Worm (Caenorhabditis elegans): ENCODE results near the gene M01H9.3.

Gene M01H9.3

DNA sequence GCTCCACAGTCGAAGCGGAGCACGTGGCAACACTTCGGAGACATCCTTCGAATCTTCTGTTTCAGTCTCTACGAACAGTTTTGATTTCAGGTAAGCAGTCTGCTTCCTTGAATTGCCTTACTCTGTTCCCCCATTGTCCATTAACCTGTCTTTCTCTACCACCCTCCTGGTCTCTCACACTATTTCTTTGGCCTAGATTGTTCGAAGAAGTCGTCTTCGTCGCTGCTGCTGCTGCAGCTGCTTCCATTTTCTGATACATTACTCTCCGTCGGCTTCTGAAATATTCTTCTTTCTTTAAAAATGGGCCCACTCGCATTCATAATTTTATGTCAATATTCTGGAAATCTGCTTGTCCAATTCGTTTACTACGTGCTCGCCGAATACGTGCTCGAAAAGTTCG lies 25.3 kb downstream of the M01H9.3 start, which contains the start of gene R08C7.1:
R08C7.1 (plus strand) TSS at position 301 of the 400 bp plus-strand sequence.
- TF ChIP-seq zag-1 (tag; optimal IDR thresholded peaks at IDR 0.05), result no peak
- TF ChIP-seq nhr-28 (tag; optimal IDR thresholded peaks at IDR 0.05), result no peak
- no peak for TF ChIP-seq jun-1 (tag; optimal IDR thresholded peaks at IDR 0.05)
- no peak for TF ChIP-seq egl-5 (tag; optimal IDR thresholded peaks at IDR 0.05)
- no peak for TF ChIP-seq eor-1 (tag; optimal IDR thresholded peaks at IDR 0.05)
- TF ChIP-seq nhr-23 (tag; optimal IDR thresholded peaks at IDR 0.05), result peak; percentile 6
- no peak for TF ChIP-seq nhr-77 (tag; optimal IDR thresholded peaks at IDR 0.05)

ce11 chrIV:4449843-4450242 lies 27.0 kb downstream of the M01H9.3 start:
- TF ChIP-seq elt-2 (tag; optimal IDR thresholded peaks at IDR 0.05) (peak; percentile 86), lsy-12 (tag; optimal IDR thresholded peaks at IDR 0.05) (no peak), egl-27 (tag; optimal IDR thresholded peaks at IDR 0.05) (no peak), lin-15B (tag; optimal IDR thresholded peaks at IDR 0.05) (no peak), pha-4 (tag; optimal IDR thresholded peaks at IDR 0.05) (peak; percentile 38), ZK546.5 (tag; optimal IDR thresholded peaks at IDR 0.05) (no peak), nhr-23 (tag; optimal IDR thresholded peaks at IDR 0.05) (peak; percentile 5), elt-1 (tag; optimal IDR thresholded peaks at IDR 0.05) (no peak), ama-1 (optimal IDR thresholded peaks at IDR 0.05) (peak; percentile 13), nhr-43 (tag; optimal IDR thresholded peaks at IDR 0.05; ENCODE audit: poor library complexity, severe bottlenecking) (peak; percentile 57), fkh-2 (tag; optimal IDR thresholded peaks at IDR 0.05) (no peak), ceh-16 (tag; optimal IDR thresholded peaks at IDR 0.05) (no peak), nhr-25 (tag; optimal IDR thresholded peaks at IDR 0.05) (no peak), pqm-1 (tag; optimal IDR thresholded peaks at IDR 0.05) (peak; percentile 88)

- TF ChIP-seq nhr-237 (tag; optimal IDR thresholded peaks at IDR 0.05) (no peak), fkh-10 (GFP tag; optimal IDR thresholded peaks at IDR 0.05) (no peak), eor-1 (tag; optimal IDR thresholded peaks at IDR 0.05) (no peak)
Observed at ce11 chrIV:4449439-4449838, 27.4 kb downstream of the M01H9.3 start, which contains the start of gene R08C7.12. Gene R08C7.12, plus strand, starts transcription at chrIV:4449739.

DNA sequence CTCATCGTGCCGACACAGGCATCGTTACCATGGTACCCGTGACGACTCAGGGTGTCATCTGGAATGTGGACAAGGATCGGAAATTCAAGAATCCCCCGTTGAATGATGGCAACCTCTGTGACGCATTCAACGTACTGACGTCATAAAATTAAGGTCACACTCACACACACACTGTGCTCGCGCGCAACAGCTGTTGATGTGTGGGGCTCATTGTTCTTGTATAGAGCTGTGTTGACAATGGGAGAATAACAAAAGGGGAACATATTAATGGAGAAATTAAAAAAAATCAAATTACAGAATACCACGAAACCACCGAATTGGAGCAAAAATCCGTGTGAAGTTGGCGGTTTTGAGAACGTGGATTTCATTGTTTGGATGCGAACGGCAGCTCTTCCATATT lies 28.5 kb downstream of the M01H9.3 start:
- TF ChIP-seq nhr-237 (tag; optimal IDR thresholded peaks at IDR 0.05), result no peak
- no peak for TF ChIP-seq elt-1 (tag; optimal IDR thresholded peaks at IDR 0.05)
- TF ChIP-seq pha-4 (tag; optimal IDR thresholded peaks at IDR 0.05), result peak; percentile 8
- TF ChIP-seq R02D3.7 (tag; optimal IDR thresholded peaks at IDR 0.05), result no peak
- no peak for TF ChIP-seq hmg-11 (tag; optimal IDR thresholded peaks at IDR 0.05)
- TF ChIP-seq lsy-12 (tag; optimal IDR thresholded peaks at IDR 0.05), result no peak
- TF ChIP-seq pqm-1 (tag; optimal IDR thresholded peaks at IDR 0.05), result no peak
- no peak for TF ChIP-seq skn-1 (tag; optimal IDR thresholded peaks at IDR 0.05)

DNA sequence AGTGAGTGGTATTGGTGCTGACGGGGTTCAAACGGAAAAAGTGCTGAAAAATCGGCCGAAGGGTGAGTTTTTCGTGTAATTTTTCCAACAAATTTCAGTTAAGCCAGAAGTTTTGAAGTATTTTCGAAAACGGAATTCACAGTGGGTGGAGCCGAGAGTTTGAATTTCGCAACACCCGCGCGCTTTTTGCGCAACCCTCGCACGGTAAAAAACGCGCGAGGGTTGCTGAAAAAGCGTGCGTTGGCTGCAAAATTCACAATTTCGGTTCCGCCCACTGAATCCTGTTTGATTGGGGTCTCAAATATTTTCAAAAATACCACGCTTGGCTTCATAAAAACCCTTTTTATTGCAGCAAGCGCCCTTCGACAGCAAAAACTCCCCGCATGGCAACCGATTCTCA lies 29.5 kb downstream of the M01H9.3 start:
- TF ChIP-seq nfya-1 (tag; optimal IDR thresholded peaks at IDR 0.05; ENCODE audit: insufficient read depth) (no peak), nhr-28 (tag; optimal IDR thresholded peaks at IDR 0.05) (no peak), fkh-10 (GFP tag; optimal IDR thresholded peaks at IDR 0.05) (no peak), lin-15B (tag; optimal IDR thresholded peaks at IDR 0.05) (no peak), nhr-237 (tag; optimal IDR thresholded peaks at IDR 0.05) (no peak)

DNA sequence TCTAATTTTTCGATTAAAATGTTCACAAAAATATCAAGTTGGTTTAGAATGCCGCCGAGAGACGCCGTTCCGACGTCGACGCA lies 29.7 kb downstream of the M01H9.3 start, which contains the start of gene chat-1:
chat-1 (plus strand) TSS at position 48 of the 83 bp plus-strand sequence.
- TF ChIP-seq elt-2 (tag; optimal IDR thresholded peaks at IDR 0.05), result no peak
- TF ChIP-seq R02D3.7 (tag; optimal IDR thresholded peaks at IDR 0.05), result no peak
- no peak for TF ChIP-seq ama-1 (optimal IDR thresholded peaks at IDR 0.05)
- TF ChIP-seq mml-1 (tag; optimal IDR thresholded peaks at IDR 0.05), result no peak
- TF ChIP-seq pqm-1 (tag; optimal IDR thresholded peaks at IDR 0.05), result no peak
- TF ChIP-seq nhr-76 (tag; optimal IDR thresholded peaks at IDR 0.05), result no peak
- no peak for TF ChIP-seq lsy-12 (tag; optimal IDR thresholded peaks at IDR 0.05)
- TF ChIP-seq nhr-237 (tag; optimal IDR thresholded peaks at IDR 0.05), result no peak
- TF ChIP-seq nhr-28 (tag; optimal IDR thresholded peaks at IDR 0.05), result no peak
- no peak for TF ChIP-seq jun-1 (tag; optimal IDR thresholded peaks at IDR 0.05)

- no peak for TF ChIP-seq elt-1 (tag; optimal IDR thresholded peaks at IDR 0.05)
- no peak for TF ChIP-seq ceh-9 (tag; optimal IDR thresholded peaks at IDR 0.05)
- no peak for TF ChIP-seq egl-27 (tag; optimal IDR thresholded peaks at IDR 0.05)
- no peak for TF ChIP-seq lin-39 (tag; optimal IDR thresholded peaks at IDR 0.05)
- no peak for TF ChIP-seq unc-62 (GFP tag; optimal IDR thresholded peaks at IDR 0.05)
- no peak for TF ChIP-seq nhr-12 (tag; optimal IDR thresholded peaks at IDR 0.05)
- no peak for TF ChIP-seq fkh-2 (tag; optimal IDR thresholded peaks at IDR 0.05)
- no peak for TF ChIP-seq nhr-77 (tag; optimal IDR thresholded peaks at IDR 0.05)
- no peak for TF ChIP-seq daf-12 (tag; optimal IDR thresholded peaks at IDR 0.05)
- TF ChIP-seq mdl-1 (tag; optimal IDR thresholded peaks at IDR 0.05), result no peak
- peak; percentile 42 for TF ChIP-seq R02D3.7 (tag; optimal IDR thresholded peaks at IDR 0.05)
- TF ChIP-seq tbx-2 (tag; optimal IDR thresholded peaks at IDR 0.05), result no peak
- TF ChIP-seq sea-2 (GFP tag; optimal IDR thresholded peaks at IDR 0.05), result no peak
- no peak for TF ChIP-seq egl-5 (tag; optimal IDR thresholded peaks at IDR 0.05)
- TF ChIP-seq ceh-16 (tag; optimal IDR thresholded peaks at IDR 0.05), result no peak
- TF ChIP-seq nhr-25 (tag; optimal IDR thresholded peaks at IDR 0.05), result peak; percentile 50
- TF ChIP-seq skn-1 (tag; optimal IDR thresholded peaks at IDR 0.05), result no peak
- no peak for TF ChIP-seq nhr-76 (tag; optimal IDR thresholded peaks at IDR 0.05)
- peak; percentile 43 for TF ChIP-seq nhr-23 (tag; optimal IDR thresholded peaks at IDR 0.05)
- TF ChIP-seq nhr-43 (tag; optimal IDR thresholded peaks at IDR 0.05; ENCODE audit: poor library complexity, severe bottlenecking), result no peak
- TF ChIP-seq hmg-11 (tag; optimal IDR thresholded peaks at IDR 0.05), result no peak
- TF ChIP-seq ceh-28 (tag; optimal IDR thresholded peaks at IDR 0.05), result peak; percentile 84
- peak; percentile 20 for TF ChIP-seq pqm-1 (tag; optimal IDR thresholded peaks at IDR 0.05)
- no peak for TF ChIP-seq unc-39 (tag; optimal IDR thresholded peaks at IDR 0.05)
- TF ChIP-seq aly-2 (tag; optimal IDR thresholded peaks at IDR 0.05), result no peak
Observed at ce11 chrIV:4446884-4447283, 30.0 kb downstream of the M01H9.3 start.

Data from whole organism, L3 larva.